Worm (Caenorhabditis elegans) whole organism, L4 larva: ENCODE measurements around the gene F26F4.2.

Experiments used
- D1046.2 ChIP-seq: fragments of 200-800 bp; sonication (Bioruptor generic); IDR thresholded peaks from 2 replicates; pipeline ENCODE4 v1.3.6; 2022; ENCODE audit warnings: missing genetic modification characterization, missing compliant biosample characterization
- F10B5.3 ChIP-seq: sonication (generic microtip); optimal IDR thresholded peaks from 2 replicates; lab custom pipeline; 2016; ENCODE audit warnings: mild to moderate bottlenecking, missing genetic modification characterization, missing compliant biosample characterization
- F26F4.8 ChIP-seq: fragments of 200-800 bp; sonication (Bioruptor generic); conservative IDR thresholded peaks from 2 replicates; pipeline ENCODE4 v1.3.6; 2022; ENCODE audit warnings: missing genetic modification characterization, missing compliant biosample characterization
- F37D6.2 ChIP-seq: sonication (generic microtip); optimal IDR thresholded peaks from 2 replicates; lab custom pipeline; 2016; ENCODE audit warnings: mild to moderate bottlenecking, missing genetic modification characterization, missing compliant biosample characterization
- R02D3.7 ChIP-seq: fragments of 150-350 bp; sonication (generic microtip); optimal IDR thresholded peaks from 3 replicates; lab custom pipeline; 2014; ENCODE audit warnings: missing biosample characterization, missing genetic modification characterization
- T26A8.4 ChIP-seq: fragments of 200-800 bp; sonication (Bioruptor generic); IDR thresholded peaks from 2 replicates; pipeline ENCODE4 v1.3.6; 2022; ENCODE audit warnings: missing genetic modification characterization, missing compliant biosample characterization
- Y105C5A.15 ChIP-seq: fragments of 200-800 bp; sonication (Bioruptor generic); IDR thresholded peaks from 2 replicates; pipeline ENCODE4 v1.3.6; 2022; ENCODE audit warnings: missing genetic modification characterization, missing compliant biosample characterization
- ZK337.2 ChIP-seq: fragments of 200-800 bp; sonication (Bioruptor generic); IDR thresholded peaks from 2 replicates; pipeline ENCODE4 v1.3.6; 2022; ENCODE audit warnings: missing genetic modification reagents, missing genetic modification characterization, missing compliant biosample characterization
- ama-1 ChIP-seq: fragments of 150-350 bp; optimal IDR thresholded peaks from 2 replicates; lab custom pipeline; 2014; ENCODE audit warnings: inconsistent platforms, mixed read lengths
- ceh-44 ChIP-seq: fragments of 200-800 bp; sonication (Bioruptor generic); IDR thresholded peaks from 2 replicates; pipeline ENCODE4 v1.3.6; 2022; ENCODE audit warnings: missing genetic modification reagents, missing genetic modification characterization, missing compliant biosample characterization
- ceh-82 ChIP-seq: sonication (generic microtip); optimal IDR thresholded peaks from 2 replicates; lab custom pipeline; 2017; ENCODE audit warnings: missing biosample characterization, missing genetic modification characterization
- ctbp-1 ChIP-seq: fragments of 200-800 bp; sonication (Bioruptor generic); IDR thresholded peaks from 2 replicates; pipeline ENCODE4 v1.3.6; 2022; ENCODE audit warnings: missing genetic modification reagents, missing genetic modification characterization, missing compliant biosample characterization
- daf-16 ChIP-seq, 3 experiments: sonication (generic microtip); optimal IDR thresholded peaks; 2 replicates each; lab custom pipeline; 2016 to 2017; ENCODE audit warnings: missing genetic modification characterization in 3 of 3, missing genetic modification reagents in 3 of 3, mild to moderate bottlenecking in 2 of 3, missing compliant biosample characterization in 2 of 3, missing biosample characterization in 1 of 3, moderate library complexity in 1 of 3
- daf-19 ChIP-seq: fragments of 200-800 bp; sonication (Bioruptor generic); conservative IDR thresholded peaks from 2 replicates; pipeline ENCODE4 v1.3.6; 2022; ENCODE audit warnings: missing genetic modification characterization, missing compliant biosample characterization
- dpl-1 ChIP-seq: fragments of 150-350 bp; optimal IDR thresholded peaks from 2 replicates; lab custom pipeline; 2014; ENCODE audit warnings: missing biosample characterization, missing genetic modification reagents, missing genetic modification characterization
- egl-27 ChIP-seq: sonication (generic microtip); optimal IDR thresholded peaks from 3 replicates; lab custom pipeline; 2017; ENCODE audit warnings: missing biosample characterization, missing genetic modification reagents, missing genetic modification characterization
- egl-43 ChIP-seq: fragments of 200-800 bp; sonication (Bioruptor generic); IDR thresholded peaks from 2 replicates; pipeline ENCODE4 v1.3.6; 2022; ENCODE audit warnings: missing genetic modification reagents, missing genetic modification characterization, missing compliant biosample characterization
- fkh-10 ChIP-seq: fragments of 150-350 bp; optimal IDR thresholded peaks from 2 replicates; lab custom pipeline; 2014; ENCODE audit warnings: missing biosample characterization, missing genetic modification reagents, missing genetic modification characterization
- hif-1 ChIP-seq, 2 experiments: sonication (generic microtip); optimal IDR thresholded peaks; 2 replicates each; lab custom pipeline; 2016 to 2017; ENCODE audit warnings: missing compliant biosample characterization in 2 of 2, missing genetic modification characterization in 2 of 2, missing genetic modification reagents in 2 of 2, missing genotype in 2 of 2, mild to moderate bottlenecking in 1 of 2
- hlh-11 ChIP-seq: fragments of 200-800 bp; sonication (Bioruptor generic); optimal IDR thresholded peaks from 2 replicates; lab custom pipeline; 2018; ENCODE audit warnings: mild to moderate bottlenecking, missing genetic modification characterization, missing compliant biosample characterization
- hlh-30 ChIP-seq: sonication (generic microtip); optimal IDR thresholded peaks from 2 replicates; lab custom pipeline; 2017; ENCODE audit warnings: antibody characterized with exemption, mild to moderate bottlenecking, missing genetic modification characterization, missing compliant biosample characterization; ENCODE audit not compliant: insufficient read depth
- hmg-1.1 ChIP-seq: fragments of 200-800 bp; sonication (Bioruptor generic); IDR thresholded peaks from 2 replicates; pipeline ENCODE4 v1.3.6; 2022; ENCODE audit warnings: missing genetic modification reagents, missing genetic modification characterization, missing compliant biosample characterization
- jun-1 ChIP-seq: fragments of 150-350 bp; optimal IDR thresholded peaks from 2 replicates; lab custom pipeline; 2014; ENCODE audit warnings: missing biosample characterization, missing genetic modification reagents, missing genetic modification characterization
- lim-7 ChIP-seq: fragments of 200-800 bp; sonication (Bioruptor generic); IDR thresholded peaks from 2 replicates; pipeline ENCODE4 v1.3.6; 2022; ENCODE audit warnings: missing genetic modification characterization, missing compliant biosample characterization
- lin-1 ChIP-seq: fragments of 200-800 bp; sonication (Bioruptor generic); IDR thresholded peaks from 2 replicates; pipeline ENCODE4 v1.3.6; 2022; ENCODE audit warnings: missing genetic modification reagents, missing genetic modification characterization, missing compliant biosample characterization
- lin-13 ChIP-seq: fragments of 150-350 bp; optimal IDR thresholded peaks from 2 replicates; lab custom pipeline; 2014; ENCODE audit warnings: missing biosample characterization, missing genetic modification reagents, missing genetic modification characterization
- lin-29 ChIP-seq: fragments of 200-800 bp; sonication (Bioruptor generic); IDR thresholded peaks from 2 replicates; pipeline ENCODE4 v1.3.6; 2022; ENCODE audit warnings: missing genetic modification reagents, missing genetic modification characterization, missing compliant biosample characterization
- lsy-2 ChIP-seq, 2 experiments: fragments of 150-350 bp in 1 of 2; sonication (generic microtip) in 1 of 2; optimal IDR thresholded peaks; 2 replicates each; lab custom pipeline; 2014 to 2017; ENCODE audit warnings: missing biosample characterization in 2 of 2, missing genetic modification characterization in 2 of 2
- madf-5 ChIP-seq, 2 experiments: fragments of 200-800 bp; sonication (Bioruptor generic); IDR thresholded peaks; 2 replicates each; pipeline ENCODE4 v1.3.6; 2022; ENCODE audit warnings: missing compliant biosample characterization in 2 of 2, missing genetic modification characterization in 2 of 2
- madf-9 ChIP-seq: fragments of 200-800 bp; sonication (Bioruptor generic); conservative IDR thresholded peaks from 2 replicates; pipeline ENCODE4 v1.3.6; 2022; ENCODE audit warnings: missing genetic modification reagents, missing genetic modification characterization, missing compliant biosample characterization
- mdl-1 ChIP-seq, 2 experiments: fragments of 150-350 bp in 1 of 2; sonication (generic microtip) in 1 of 2; optimal IDR thresholded peaks; 2 replicates each; lab custom pipeline; 2014 to 2017; ENCODE audit warnings: missing biosample characterization in 2 of 2, missing genetic modification characterization in 2 of 2
- mep-1 ChIP-seq: fragments of 150-350 bp; sonication (generic microtip); optimal IDR thresholded peaks from 3 replicates; lab custom pipeline; 2014; ENCODE audit warnings: missing biosample characterization, missing genetic modification characterization
- mes-2 ChIP-seq: sonication (generic microtip); optimal IDR thresholded peaks from 2 replicates; lab custom pipeline; 2016; ENCODE audit warnings: missing genotype, mild to moderate bottlenecking, missing genetic modification characterization, missing compliant biosample characterization; ENCODE audit not compliant: poor library complexity, severe bottlenecking
- nhr-11 ChIP-seq: fragments of 150-350 bp; optimal IDR thresholded peaks from 2 replicates; lab custom pipeline; 2014; ENCODE audit warnings: missing biosample characterization, missing genetic modification characterization
- nhr-42 ChIP-seq: fragments of 200-800 bp; sonication (Bioruptor generic); IDR thresholded peaks from 2 replicates; pipeline ENCODE4 v1.3.6; 2022; ENCODE audit warnings: missing genetic modification characterization, missing compliant biosample characterization
- nhr-48 ChIP-seq: sonication (generic microtip); optimal IDR thresholded peaks from 2 replicates; lab custom pipeline; 2016; ENCODE audit warnings: mild to moderate bottlenecking, missing genetic modification characterization, missing compliant biosample characterization
- nhr-6 ChIP-seq: fragments of 150-350 bp; optimal IDR thresholded peaks from 2 replicates; lab custom pipeline; 2014; ENCODE audit warnings: missing biosample characterization, missing genetic modification characterization
- pha-4 ChIP-seq, 2 experiments: fragments of 150-350 bp in 1 of 2; fragments of 200-800 bp in 1 of 2; sonication (Bioruptor generic) in 1 of 2; IDR thresholded peaks in 1 of 2; optimal IDR thresholded peaks in 1 of 2; 2 replicates each; pipeline versions ENCODE4 v1.3.6 to Lab custom; 2014 to 2022; ENCODE audit warnings: missing genetic modification characterization in 2 of 2, missing genetic modification reagents in 2 of 2, missing biosample characterization in 1 of 2, missing compliant biosample characterization in 1 of 2
- rbr-2 ChIP-seq: sonication (generic microtip); optimal IDR thresholded peaks from 2 replicates; lab custom pipeline; 2016; ENCODE audit warnings: missing genotype, missing genetic modification characterization, missing compliant biosample characterization
- set-16 ChIP-seq: fragments of 200-800 bp; sonication (Bioruptor generic); IDR thresholded peaks from 2 replicates; pipeline ENCODE4 v1.3.6; 2022; ENCODE audit warnings: missing genetic modification reagents, missing genetic modification characterization, missing compliant biosample characterization
- skn-1 ChIP-seq: fragments of 150-350 bp; optimal IDR thresholded peaks from 2 replicates; lab custom pipeline; 2014; ENCODE audit warnings: missing biosample characterization, missing genetic modification characterization
- snpc-1.2 ChIP-seq: fragments of 200-800 bp; sonication (Bioruptor generic); IDR thresholded peaks from 2 replicates; pipeline ENCODE4 v1.3.6; 2022; ENCODE audit warnings: missing genetic modification reagents, missing genetic modification characterization, missing compliant biosample characterization
- spr-3 ChIP-seq: fragments of 200-800 bp; sonication (Bioruptor generic); optimal IDR thresholded peaks from 2 replicates; lab custom pipeline; 2018; ENCODE audit warnings: mild to moderate bottlenecking, missing genetic modification characterization, missing compliant biosample characterization
- tra-1 ChIP-seq: fragments of 200-800 bp; sonication (Bioruptor generic); IDR thresholded peaks from 2 replicates; pipeline ENCODE4 v1.3.6; 2022; ENCODE audit warnings: missing genetic modification reagents, missing genetic modification characterization, missing compliant biosample characterization
- unc-39 ChIP-seq: sonication (generic microtip); optimal IDR thresholded peaks from 2 replicates; lab custom pipeline; 2017; ENCODE audit warnings: missing biosample characterization, missing genetic modification characterization
- unc-62 ChIP-seq, 3 experiments: fragments of 150-350 bp in 1 of 3; sonication (generic microtip); optimal IDR thresholded peaks in 2 of 3; peaks in 1 of 3; 1 replicate in 1 of 3; 2 replicates in 2 of 3; lab custom pipeline; 2014 to 2017; ENCODE audit warnings: missing biosample characterization in 3 of 3, missing genetic modification characterization in 3 of 3, missing genetic modification reagents in 3 of 3, missing genotype in 1 of 3
- zag-1 ChIP-seq: fragments of 150-350 bp; optimal IDR thresholded peaks from 2 replicates; lab custom pipeline; 2014; ENCODE audit warnings: missing biosample characterization, missing genetic modification characterization
- zip-2 ChIP-seq: fragments of 150-350 bp; optimal IDR thresholded peaks from 2 replicates; lab custom pipeline; 2014; ENCODE audit warnings: missing biosample characterization, missing genetic modification characterization

The F26F4.2 gene

DNA sequence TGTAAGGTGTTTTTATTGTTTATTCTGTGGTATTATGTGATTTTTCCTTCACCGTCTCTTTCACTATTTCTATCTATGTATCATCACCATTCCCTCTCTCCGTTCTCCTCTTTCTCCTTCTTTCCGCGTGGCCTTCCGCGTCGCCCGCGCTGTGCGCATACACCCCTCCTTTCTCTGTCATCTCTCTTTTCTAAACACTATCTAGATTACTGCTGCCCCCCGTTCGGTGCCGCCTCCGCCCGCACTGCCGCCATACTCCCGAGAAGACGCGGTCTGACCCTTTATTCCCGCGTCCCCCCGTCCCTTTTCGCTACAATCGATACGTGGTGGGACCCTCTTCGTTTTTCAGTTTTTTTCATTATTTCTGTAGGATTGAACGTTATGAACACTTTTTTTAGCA is 37.6 kb downstream of the F26F4.2 start (continued):
- TF ChIP-seq ama-1 (lab: Kevin White, UChicago) (no peak), F10B5.3 (tag; lab: Kevin White, UChicago) (no peak), F26F4.8 (no peak), zag-1 (tag; lab: Kevin White, UChicago) (no peak)

DNA sequence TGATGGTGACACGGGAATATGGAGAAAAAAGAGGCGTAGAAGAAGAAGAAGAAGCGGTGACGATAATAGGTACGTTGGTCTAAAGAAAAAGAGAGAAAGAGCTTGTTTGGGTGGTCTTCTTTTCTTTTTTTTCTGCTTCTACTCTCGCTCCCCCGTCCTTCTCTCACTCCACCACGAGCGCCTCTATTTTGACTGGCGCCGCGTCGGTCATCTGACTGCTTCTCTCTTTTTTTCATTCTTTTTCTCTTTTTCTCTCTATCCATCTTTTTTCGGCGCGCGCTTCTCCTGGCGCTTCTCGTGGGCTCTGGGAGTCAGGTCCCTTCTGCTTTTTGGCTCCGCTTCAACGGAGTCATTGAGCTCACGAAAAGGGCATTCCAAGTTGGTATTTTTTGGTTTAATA is 39.3 kb downstream of the F26F4.2 start:
- TF ChIP-seq T26A8.4 (GFP tag; lab: Robert Waterston, UW) (no peak), lin-13 (GFP tag; lab: Kevin White, UChicago) (no peak), spr-3 (GFP tag; lab: Kevin White, UChicago) (no peak), hlh-11 (tag; lab: Kevin White, UChicago) (peak; percentile 58), unc-62 (GFP tag; optimal IDR thresholded peaks at IDR 0.05 in 1 of 2; lab: Kevin White, UChicago) (peak in 1 of 2 experiments; percentile 83), unc-62 (tag; optimal IDR thresholded peaks at IDR 0.05; lab: Kevin White, UChicago) (no peak), daf-16 (GFP tag; optimal IDR thresholded peaks at IDR 0.05; lab: Kevin White, UChicago) (no peak), daf-16 (tag; optimal IDR thresholded peaks at IDR 0.05; lab: Kevin White, UChicago) (no peak), tra-1 (GFP tag; lab: Robert Waterston, UW) (peak; percentile 54; the same call in 1 of the 2 replicates), hlh-30 (peak; percentile 97), ama-1 (lab: Kevin White, UChicago) (no peak), F26F4.8 (no peak), zip-2 (tag; lab: Kevin White, UChicago) (no peak), madf-9 (GFP tag; lab: Robert Waterston, UW) (peak; percentile 64), madf-5 (GFP tag; IDR thresholded peaks at IDR 0.05; lab: Robert Waterston, UW) (no peak), set-16 (GFP tag; lab: Robert Waterston, UW) (peak; percentile 67), R02D3.7 (tag; lab: Kevin White, UChicago) (no peak), unc-39 (tag; lab: Kevin White, UChicago) (no peak), D1046.2 (GFP tag; lab: Robert Waterston, UW) (no peak), egl-43 (GFP tag; lab: Robert Waterston, UW) (peak; percentile 56; the same call in 1 of the 2 replicates), pha-4 (GFP tag; IDR thresholded peaks at IDR 0.05; lab: Robert Waterston, UW) (no peak), pha-4 (tag; optimal IDR thresholded peaks at IDR 0.05; lab: Kevin White, UChicago) (no peak), lim-7 (GFP tag; lab: Robert Waterston, UW) (no peak), lin-29 (no peak), ceh-44 (no peak), hif-1 (tag; optimal IDR thresholded peaks at IDR 0.05; lab: Kevin White, UChicago) (peak in 1 of 2 experiments; percentile 62), ZK337.2 (GFP tag; lab: Robert Waterston, UW) (no peak), Y105C5A.15 (no peak), snpc-1.2 (GFP tag; lab: Robert Waterston, UW) (no peak), nhr-6 (tag; lab: Kevin White, UChicago) (no peak), skn-1 (tag; lab: Kevin White, UChicago) (no peak), ctbp-1 (0 out of 2 replicates have a peak, but pooled peaks have one; percentile 25), mep-1 (tag; lab: Kevin White, UChicago) (peak; percentile 55), nhr-48 (no peak), mes-2 (tag; lab: Kevin White, UChicago) (peak; percentile 25), F37D6.2 (peak; percentile 7), fkh-10 (GFP tag; lab: Kevin White, UChicago) (peak; percentile 23), mdl-1 (tag; optimal IDR thresholded peaks at IDR 0.05; lab: Kevin White, UChicago) (peak; percentile 59 to 86), lsy-2 (tag; optimal IDR thresholded peaks at IDR 0.05; lab: Kevin White, UChicago) (peak in 1 of 2 experiments; percentile 43), daf-19 (GFP tag; lab: Robert Waterston, UW) (no peak), jun-1 (tag; lab: Kevin White, UChicago) (no peak), nhr-11 (no peak), nhr-42 (no peak), ceh-82 (tag; lab: Kevin White, UChicago) (no peak), egl-27 (tag; lab: Kevin White, UChicago) (no peak), lin-1 (GFP tag; lab: Robert Waterston, UW) (no peak), rbr-2 (tag; lab: Kevin White, UChicago) (peak; percentile 63), dpl-1 (GFP tag; lab: Kevin White, UChicago) (no peak), hmg-1.1 (GFP tag; lab: Robert Waterston, UW) (peak; percentile 68)
